Worm (Caenorhabditis elegans) whole organism, late embryonic: Measurements from ENCODE around the gene srh-142.

Source experiments
- K09A11.1 ChIP-seq: sonication (generic microtip); optimal IDR thresholded peaks from 2 replicates; lab custom pipeline; 2017; ENCODE audit warnings: antibody characterized with exemption, mild to moderate bottlenecking, missing genetic modification characterization, missing compliant biosample characterization; ENCODE audit not compliant: insufficient read depth
- ceh-31 ChIP-seq: sonication (generic microtip); optimal IDR thresholded peaks from 2 replicates; lab custom pipeline; 2016; ENCODE audit warnings: missing genetic modification characterization, missing compliant biosample characterization
- che-1 ChIP-seq: sonication (generic microtip); optimal IDR thresholded peaks from 2 replicates; lab custom pipeline; 2016; ENCODE audit warnings: mild to moderate bottlenecking, missing genetic modification characterization, missing compliant biosample characterization
- hlh-30 ChIP-seq: sonication (generic microtip); optimal IDR thresholded peaks from 2 replicates; lab custom pipeline; 2017; ENCODE audit warnings: antibody characterized with exemption, missing genetic modification characterization, missing compliant biosample characterization; ENCODE audit not compliant: insufficient read depth
- nhr-11 ChIP-seq: fragments of 150-350 bp; optimal IDR thresholded peaks from 2 replicates; lab custom pipeline; 2014; ENCODE audit warnings: missing biosample characterization, missing genetic modification characterization
- nhr-232 ChIP-seq: sonication (generic microtip); optimal IDR thresholded peaks from 2 replicates; lab custom pipeline; 2016; ENCODE audit warnings: missing genetic modification characterization, missing compliant biosample characterization
- odd-2 ChIP-seq: sonication (generic microtip); optimal IDR thresholded peaks from 2 replicates; lab custom pipeline; 2017; ENCODE audit warnings: antibody characterized with exemption, mild to moderate bottlenecking, missing genetic modification characterization, missing compliant biosample characterization
- pros-1 ChIP-seq: fragments of 150-350 bp; optimal IDR thresholded peaks from 2 replicates; lab custom pipeline; 2014; ENCODE audit warnings: missing biosample characterization, missing genetic modification reagents, missing genetic modification characterization

- TF ChIP-seq K09A11.1 (tag; lab: Kevin White, UChicago), result no peak
- no peak for TF ChIP-seq nhr-11 (tag; lab: Kevin White, UChicago)
- TF ChIP-seq pros-1, result no peak
- no peak for TF ChIP-seq hlh-30 (tag; lab: Kevin White, UChicago)
- TF ChIP-seq nhr-232, result no peak
- no peak for TF ChIP-seq odd-2
- TF ChIP-seq ceh-31 (tag; lab: Kevin White, UChicago), result no peak
- no peak for TF ChIP-seq che-1
Observed at ce11 chrV:16460866-16461265, at the start of gene srh-142.
